Worm (Caenorhabditis elegans) whole organism, mixed stage, embryonic: ENCODE measurements around the gene ugt-19.

Experiments used
- M03D4.4 ChIP-seq: sonication (generic microtip); optimal IDR thresholded peaks from 2 replicates; lab custom pipeline; 2017; ENCODE audit warnings: mild to moderate bottlenecking, missing genetic modification characterization, missing compliant biosample characterization
- ces-1 ChIP-seq: fragments of 150-350 bp; optimal IDR thresholded peaks from 2 replicates; lab custom pipeline; 2014; ENCODE audit warnings: missing biosample characterization, missing genetic modification reagents, missing genetic modification characterization
- lin-13 ChIP-seq: fragments of 150-350 bp; optimal IDR thresholded peaks from 2 replicates; lab custom pipeline; 2014; ENCODE audit warnings: missing biosample characterization, missing genetic modification characterization
- lsy-2 ChIP-seq: fragments of 150-350 bp; optimal IDR thresholded peaks from 2 replicates; lab custom pipeline; 2014; ENCODE audit warnings: missing biosample characterization, missing genetic modification characterization
- mep-1 ChIP-seq: fragments of 150-350 bp; optimal IDR thresholded peaks from 2 replicates; lab custom pipeline; 2017; ENCODE audit warnings: missing biosample characterization, missing genetic modification reagents, missing genetic modification characterization, inconsistent platforms
- nhr-12 ChIP-seq: fragments of 150-350 bp; optimal IDR thresholded peaks from 2 replicates; lab custom pipeline; 2014; ENCODE audit warnings: missing biosample characterization, missing genetic modification characterization
- nhr-237 ChIP-seq: fragments of 150-350 bp; optimal IDR thresholded peaks from 2 replicates; lab custom pipeline; 2014; ENCODE audit warnings: missing biosample characterization, missing genetic modification characterization
- nhr-28 ChIP-seq: fragments of 150-350 bp; optimal IDR thresholded peaks from 2 replicates; lab custom pipeline; 2014; ENCODE audit warnings: missing biosample characterization, missing genetic modification characterization
- nhr-76 ChIP-seq: sonication (generic microtip); optimal IDR thresholded peaks from 2 replicates; lab custom pipeline; 2017; ENCODE audit warnings: missing biosample characterization, missing genetic modification characterization
- pha-4 ChIP-seq: fragments of 150-350 bp; optimal IDR thresholded peaks from 2 replicates; lab custom pipeline; 2018; ENCODE audit warnings: missing biosample characterization, missing genetic modification reagents, missing genetic modification characterization
- snpc-4 ChIP-seq: fragments of 150-350 bp; optimal IDR thresholded peaks from 2 replicates; lab custom pipeline; 2014; ENCODE audit warnings: missing biosample characterization, missing genetic modification characterization
- unc-39 ChIP-seq: fragments of 150-350 bp; optimal IDR thresholded peaks from 2 replicates; lab custom pipeline; 2014; ENCODE audit warnings: missing biosample characterization, missing genetic modification characterization
- unc-62 ChIP-seq: fragments of 150-350 bp; optimal IDR thresholded peaks from 2 replicates; lab custom pipeline; 2014; ENCODE audit warnings: missing biosample characterization, missing genetic modification reagents, missing genetic modification characterization

DNA sequence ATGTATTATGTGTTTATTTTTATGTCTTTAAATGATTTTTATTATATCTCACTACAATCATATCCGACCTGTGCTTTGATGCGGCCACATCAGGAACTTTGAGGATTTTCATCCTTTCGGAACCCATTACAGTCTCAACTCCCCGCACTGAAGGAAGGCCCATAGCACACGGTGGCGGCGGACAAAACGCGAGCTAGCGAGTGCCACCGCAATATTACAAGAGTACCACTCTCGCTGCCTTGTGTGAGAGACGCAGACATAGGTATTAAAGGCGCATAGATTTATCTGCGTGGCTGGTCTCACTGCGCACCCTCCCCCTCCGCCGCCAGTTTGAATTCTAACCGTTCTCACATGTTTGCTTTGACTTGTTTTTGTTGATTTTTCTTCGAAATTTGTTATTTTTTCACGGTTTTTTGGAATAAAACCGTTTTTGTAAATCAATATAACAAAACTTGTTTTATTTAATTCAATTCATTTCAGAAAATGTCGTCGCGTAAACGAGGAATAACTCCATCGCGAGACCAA is 38.1 kb upstream of the ugt-19 start, which contains the start of gene zen-4:
- TF ChIP-seq unc-62 (no peak), mep-1 (tag; lab: Kevin White, UChicago) (peak; percentile 72), nhr-12 (tag; lab: Kevin White, UChicago) (no peak), M03D4.4 (no peak), nhr-28 (tag; lab: Kevin White, UChicago) (no peak), ces-1 (GFP tag; lab: Kevin White, UChicago) (no peak), nhr-76 (no peak), pha-4 (tag; lab: Kevin White, UChicago) (peak; percentile 56), snpc-4 (tag; lab: Kevin White, UChicago) (no peak), nhr-237 (tag; lab: Kevin White, UChicago) (no peak), unc-39 (no peak), lsy-2 (tag; lab: Kevin White, UChicago) (peak; percentile 35), lin-13 (tag; lab: Kevin White, UChicago) (peak; percentile 93)
